Worm (Caenorhabditis elegans) whole organism, L2 larva: ENCODE measurements around the gene ZC374.2.

Experiments used
- R02D3.7 ChIP-seq: fragments of 150-350 bp; optimal IDR thresholded peaks from 2 replicates; lab custom pipeline; 2014; ENCODE audit warnings: missing biosample characterization, missing genetic modification characterization
- Y55F3AM.14 ChIP-seq: fragments of 200-800 bp; sonication (Bioruptor generic); optimal IDR thresholded peaks from 2 replicates; lab custom pipeline; 2018; ENCODE audit warnings: mild to moderate bottlenecking, missing genetic modification characterization, missing compliant biosample characterization
- ZK546.5 ChIP-seq: sonication (generic microtip); optimal IDR thresholded peaks from 2 replicates; lab custom pipeline; 2017; ENCODE audit warnings: missing biosample characterization, missing genetic modification characterization
- aly-2 ChIP-seq: fragments of 150-350 bp; optimal IDR thresholded peaks from 2 replicates; lab custom pipeline; 2014; ENCODE audit warnings: missing biosample characterization, missing genetic modification characterization
- ama-1 ChIP-seq: fragments of 150-350 bp; optimal IDR thresholded peaks from 2 replicates; lab custom pipeline; 2018; ENCODE audit warnings: inconsistent platforms
- ceh-82 ChIP-seq: fragments of 150-350 bp; optimal IDR thresholded peaks from 2 replicates; lab custom pipeline; 2014; ENCODE audit warnings: missing biosample characterization, missing genetic modification characterization
- dmd-4 ChIP-seq: sonication (generic microtip); optimal IDR thresholded peaks from 2 replicates; lab custom pipeline; 2017; ENCODE audit warnings: missing biosample characterization, missing genetic modification characterization
- egl-27 ChIP-seq: sonication (generic microtip); optimal IDR thresholded peaks from 3 replicates; lab custom pipeline; 2017; ENCODE audit warnings: missing biosample characterization, missing genetic modification reagents, missing genetic modification characterization
- elt-3 ChIP-seq: sonication (generic microtip); optimal IDR thresholded peaks from 2 replicates; lab custom pipeline; 2017; ENCODE audit warnings: missing biosample characterization, missing genetic modification characterization
- fos-1 ChIP-seq: fragments of 150-350 bp; optimal IDR thresholded peaks from 2 replicates; lab custom pipeline; 2014; ENCODE audit warnings: missing biosample characterization, missing genetic modification characterization
- lin-11 ChIP-seq: fragments of 150-350 bp; sonication (generic microtip); optimal IDR thresholded peaks from 2 replicates; lab custom pipeline; 2014; ENCODE audit warnings: missing biosample characterization, missing genetic modification characterization, inconsistent platforms, mixed read lengths
- lin-39 ChIP-seq: fragments of 150-350 bp; optimal IDR thresholded peaks from 2 replicates; lab custom pipeline; 2014; ENCODE audit warnings: missing biosample characterization, missing genetic modification reagents, missing genetic modification characterization
- lsy-2 ChIP-seq, 2 experiments: fragments of 150-350 bp in 1 of 2; sonication (generic microtip) in 1 of 2; optimal IDR thresholded peaks; 2 replicates each; lab custom pipeline; 2014 to 2017; ENCODE audit warnings: missing biosample characterization in 2 of 2, missing genetic modification characterization in 2 of 2
- mdl-1 ChIP-seq, 2 experiments: fragments of 150-350 bp in 1 of 2; sonication (generic microtip) in 1 of 2; optimal IDR thresholded peaks; 2 replicates each; lab custom pipeline; 2017; ENCODE audit warnings: missing biosample characterization in 2 of 2, missing genetic modification characterization in 2 of 2
- nhr-129 ChIP-seq: fragments of 150-350 bp; optimal IDR thresholded peaks from 2 replicates; lab custom pipeline; 2014; ENCODE audit warnings: missing biosample characterization, missing genetic modification characterization
- nhr-6 ChIP-seq: fragments of 150-350 bp; optimal IDR thresholded peaks from 2 replicates; lab custom pipeline; 2014; ENCODE audit warnings: missing biosample characterization, missing genetic modification characterization
- nhr-77 ChIP-seq: fragments of 150-350 bp; optimal IDR thresholded peaks from 2 replicates; lab custom pipeline; 2014; ENCODE audit warnings: missing biosample characterization, missing genetic modification characterization
- sma-3 ChIP-seq: sonication (generic microtip); optimal IDR thresholded peaks from 2 replicates; lab custom pipeline; 2016; ENCODE audit warnings: missing genetic modification reagents, missing genetic modification characterization, missing compliant biosample characterization
- sma-9 ChIP-seq, 2 experiments: fragments of 150-350 bp in 1 of 2; sonication (generic microtip) in 1 of 2; optimal IDR thresholded peaks; 2 replicates each; lab custom pipeline; 2014 to 2016; ENCODE audit warnings: missing genetic modification characterization in 2 of 2, mild to moderate bottlenecking in 1 of 2, missing biosample characterization in 1 of 2, missing compliant biosample characterization in 1 of 2, missing genetic modification reagents in 1 of 2, moderate library complexity in 1 of 2
- snpc-4 ChIP-seq: fragments of 150-350 bp; optimal IDR thresholded peaks from 2 replicates; lab custom pipeline; 2014; ENCODE audit warnings: missing biosample characterization, missing genetic modification characterization
- unc-55 ChIP-seq: fragments of 150-350 bp; sonication (generic microtip); optimal IDR thresholded peaks from 3 replicates; lab custom pipeline; 2014; ENCODE audit warnings: missing biosample characterization, missing genetic modification reagents, missing genetic modification characterization
- ztf-1 ChIP-seq: fragments of 200-800 bp; sonication (Bioruptor generic); conservative IDR thresholded peaks from 2 replicates; pipeline ENCODE4 v1.3.6; 2022; ENCODE audit warnings: missing genetic modification characterization, missing compliant biosample characterization
- ztf-11 ChIP-seq: sonication (generic microtip); optimal IDR thresholded peaks from 2 replicates; lab custom pipeline; 2017; ENCODE audit warnings: missing biosample characterization, missing genetic modification characterization

Gene ZC374.2

ce11 chrX:9999192-9999591 is 48.0 kb downstream of the ZC374.2 start, which contains the start of gene grk-1:
Gene grk-1 (minus strand): TSS chrX:9999208.
- TF ChIP-seq nhr-129 (tag; lab: Kevin White, UChicago) = peak; percentile 31
- no peak for TF ChIP-seq sma-3
- peak; percentile 1 for TF ChIP-seq unc-55 (GFP tag; lab: Kevin White, UChicago)

- TF ChIP-seq fos-1 (peak; percentile 46), ztf-11 (tag; lab: Kevin White, UChicago) (no peak), aly-2 (tag; lab: Kevin White, UChicago) (no peak), Y55F3AM.14 (GFP tag; lab: Kevin White, UChicago) (no peak)
- TF ChIP-seq, all 48 proteins: peak for 1
Observed at ce11 chrX:9997344-9997743, 49.9 kb downstream of the ZC374.2 start.

- TF ChIP-seq sma-9 (GFP tag; optimal IDR thresholded peaks at IDR 0.05; lab: Kevin White, UChicago) (peak; percentile 38), sma-9 (tag; optimal IDR thresholded peaks at IDR 0.05; lab: Kevin White, UChicago) (no peak), dmd-4 (tag; lab: Kevin White, UChicago) (no peak), nhr-129 (tag; lab: Kevin White, UChicago) (peak; percentile 55), mdl-1 (tag; optimal IDR thresholded peaks at IDR 0.05; lab: Kevin White, UChicago) (no peak)
Observed at ce11 chrX:9993100-9993499, 54.1 kb downstream of the ZC374.2 start.

- no peak for TF ChIP-seq nhr-6
- TF ChIP-seq snpc-4 (tag; lab: Kevin White, UChicago) = peak; percentile 15
Observed at ce11 chrX:9988884-9989283, 58.3 kb downstream of the ZC374.2 start.

ce11 chrX:9987166-9987565 is 60.1 kb downstream of the ZC374.2 start:
- TF ChIP-seq lsy-2 (tag; optimal IDR thresholded peaks at IDR 0.05; lab: Kevin White, UChicago) = no peak
- no peak for TF ChIP-seq snpc-4 (tag; lab: Kevin White, UChicago)
- TF ChIP-seq egl-27 (tag; lab: Kevin White, UChicago) = no peak
- no peak for TF ChIP-seq ama-1 (lab: Kevin White, UChicago)
- no peak for TF ChIP-seq lin-39 (tag; lab: Kevin White, UChicago)
- no peak for TF ChIP-seq sma-9 (GFP tag; optimal IDR thresholded peaks at IDR 0.05; lab: Kevin White, UChicago)
- no peak for TF ChIP-seq sma-9 (tag; optimal IDR thresholded peaks at IDR 0.05; lab: Kevin White, UChicago)
- no peak for TF ChIP-seq lin-11 (tag; lab: Kevin White, UChicago)
- TF ChIP-seq aly-2 (tag; lab: Kevin White, UChicago) = no peak
- no peak for TF ChIP-seq ZK546.5 (tag; lab: Kevin White, UChicago)
- TF ChIP-seq R02D3.7 = no peak
- TF ChIP-seq elt-3 (tag; lab: Kevin White, UChicago) = no peak
- no peak for TF ChIP-seq nhr-77 (tag; lab: Kevin White, UChicago)
- TF ChIP-seq unc-55 (GFP tag; lab: Kevin White, UChicago) = no peak
- no peak for TF ChIP-seq ztf-1 (GFP tag; lab: Robert Waterston, UW)
- TF ChIP-seq dmd-4 (tag; lab: Kevin White, UChicago) = no peak
- no peak for TF ChIP-seq ceh-82 (tag; lab: Kevin White, UChicago)

- peak; percentile 5 for TF ChIP-seq fos-1
- TF ChIP-seq mdl-1 (tag; optimal IDR thresholded peaks at IDR 0.05; lab: Kevin White, UChicago) = no peak
- TF ChIP-seq, all 48 proteins: peak for 1
Observed at ce11 chrX:9984889-9985404, 62.3 kb downstream of the ZC374.2 start, which contains the start of gene F19C6.5. Gene F19C6.5 (minus strand): TSS chrX:9984939.
